Worm (Caenorhabditis elegans) whole organism, L1 larva: ENCODE data around the gene wrt-2.

Experiments
- alr-1 ChIP-seq: fragments of 200-800 bp; sonication (Bioruptor generic); optimal IDR thresholded peaks from 2 replicates; lab custom pipeline; 2018; ENCODE audit warnings: borderline replicate concordance, mild to moderate bottlenecking, missing genetic modification characterization, missing compliant biosample characterization
- ceh-8 ChIP-seq: fragments of 200-800 bp; sonication (Bioruptor generic); optimal IDR thresholded peaks from 2 replicates; lab custom pipeline; 2018; ENCODE audit warnings: mild to moderate bottlenecking, missing genetic modification characterization, moderate library complexity, missing compliant biosample characterization
- egl-13 ChIP-seq: sonication (generic microtip); optimal IDR thresholded peaks from 2 replicates; lab custom pipeline; 2016; ENCODE audit warnings: missing genotype, missing genetic modification reagents, missing genetic modification characterization, missing compliant biosample characterization
- egl-27 ChIP-seq, 2 experiments: fragments of 150-350 bp in 1 of 2; sonication (generic microtip); optimal IDR thresholded peaks; 3 replicates each; lab custom pipeline; 2017 to 2018; ENCODE audit warnings: missing biosample characterization in 2 of 2, missing genetic modification characterization in 2 of 2, missing genetic modification reagents in 2 of 2
- fkh-10 ChIP-seq: sonication (generic microtip); optimal IDR thresholded peaks from 2 replicates; lab custom pipeline; 2017; ENCODE audit warnings: missing biosample characterization, missing genetic modification reagents, missing genetic modification characterization
- jun-1 ChIP-seq: fragments of 150-350 bp; optimal IDR thresholded peaks from 2 replicates; lab custom pipeline; 2014; ENCODE audit warnings: missing biosample characterization, missing genetic modification reagents, missing genetic modification characterization
- mdl-1 ChIP-seq, 2 experiments: fragments of 150-350 bp; optimal IDR thresholded peaks; 2 replicates each; lab custom pipeline; 2014 to 2017; ENCODE audit warnings: missing biosample characterization in 2 of 2, missing genetic modification characterization in 2 of 2, inconsistent platforms in 1 of 2
- nhr-11 ChIP-seq: fragments of 150-350 bp; optimal IDR thresholded peaks from 2 replicates; lab custom pipeline; 2014; ENCODE audit warnings: missing biosample characterization, missing genetic modification characterization
- nhr-47 ChIP-seq: sonication (generic microtip); optimal IDR thresholded peaks from 2 replicates; lab custom pipeline; 2016; ENCODE audit warnings: mild to moderate bottlenecking, missing genetic modification characterization, moderate library complexity, missing compliant biosample characterization
- nhr-84 ChIP-seq: sonication (generic microtip); optimal IDR thresholded peaks from 2 replicates; lab custom pipeline; 2017; ENCODE audit warnings: missing biosample characterization, missing genetic modification characterization
- unc-86 ChIP-seq: sonication (generic microtip); optimal IDR thresholded peaks from 2 replicates; lab custom pipeline; 2016; ENCODE audit warnings: missing genetic modification characterization, missing compliant biosample characterization
- vab-15 ChIP-seq: sonication (generic microtip); optimal IDR thresholded peaks from 2 replicates; lab custom pipeline; 2017; ENCODE audit warnings: missing genotype, mild to moderate bottlenecking, missing genetic modification characterization, missing compliant biosample characterization
- ztf-11 ChIP-seq, 2 experiments: sonication (generic microtip); optimal IDR thresholded peaks; 2 replicates each; lab custom pipeline; 2016 to 2017; ENCODE audit warnings: missing genetic modification characterization in 2 of 2, missing biosample characterization in 1 of 2, missing compliant biosample characterization in 1 of 2

DNA sequence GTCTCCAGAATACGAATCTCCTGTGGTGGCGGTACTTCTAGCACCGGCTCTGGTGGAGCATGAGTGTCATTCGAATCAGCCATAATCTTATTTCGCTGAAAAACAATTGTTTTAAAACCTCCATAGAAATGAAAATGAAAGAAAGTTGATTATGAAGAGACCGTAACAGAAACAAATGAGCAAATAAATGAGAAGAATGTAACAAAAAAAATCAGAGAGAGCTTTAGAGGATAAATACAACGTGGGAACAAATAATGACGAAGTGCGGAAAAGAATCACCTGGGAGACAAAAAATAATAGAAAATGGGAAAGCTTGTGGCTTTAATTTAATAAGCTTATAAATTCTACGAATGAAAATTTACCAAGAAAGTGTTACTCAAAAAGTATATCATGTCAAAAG is 32.8 kb upstream of the wrt-2 start, which contains the start of gene spc-1:
- TF ChIP-seq egl-13 (no peak), egl-27 (tag; optimal IDR thresholded peaks at IDR 0.05; lab: Kevin White, UChicago) (no peak), alr-1 (no peak), fkh-10 (no peak), ceh-8 (GFP tag; lab: Kevin White, UChicago) (no peak), vab-15 (no peak), mdl-1 (tag; optimal IDR thresholded peaks at IDR 0.05; lab: Kevin White, UChicago) (no peak), jun-1 (tag; lab: Kevin White, UChicago) (no peak), ztf-11 (tag; optimal IDR thresholded peaks at IDR 0.05; lab: Kevin White, UChicago) (no peak), nhr-84 (tag; lab: Kevin White, UChicago) (no peak), nhr-11 (tag; lab: Kevin White, UChicago) (no peak), nhr-47 (tag; lab: Kevin White, UChicago) (no peak), unc-86 (tag; lab: Kevin White, UChicago) (no peak)
